Worm (Caenorhabditis elegans): ENCODE data around the gene pstk-1.

Gene pstk-1

DNA sequence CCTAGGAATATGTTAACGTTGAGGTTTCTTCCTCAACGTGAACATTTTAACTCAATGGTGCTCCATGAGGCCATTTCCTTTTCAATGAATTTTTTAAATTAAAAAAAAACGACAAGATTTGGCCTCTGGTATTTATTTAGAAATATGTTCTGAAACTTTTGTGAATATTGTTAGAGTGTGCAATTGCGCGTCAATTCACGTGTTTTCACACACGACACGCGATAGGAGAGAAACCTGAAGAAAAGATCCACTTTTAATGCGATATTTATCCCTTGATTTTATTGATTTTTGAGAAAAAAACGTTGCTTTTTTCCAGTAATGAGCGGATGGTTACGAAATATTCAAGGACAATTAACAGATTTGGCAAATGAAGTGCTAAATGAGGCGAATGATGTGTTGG lies 32.8 kb downstream of the pstk-1 start, which contains the start of gene sql-1 (continued):
- TF ChIP-seq madf-8 (GFP tag; conservative IDR thresholded peaks at IDR 0.05) (no peak), hlh-26 (GFP tag; conservative IDR thresholded peaks at IDR 0.05) (no peak), F39B2.1 (GFP tag; IDR thresholded peaks at IDR 0.05) (no peak), lin-35 (GFP tag; optimal IDR thresholded peaks at IDR 0.05) (no peak), egrh-3 (GFP tag; IDR thresholded peaks at IDR 0.05) (no peak), C06A6.2 (GFP tag; conservative IDR thresholded peaks at IDR 0.05) (no peak), ceh-100 (GFP tag; IDR thresholded peaks at IDR 0.05) (0 out of 2 replicates have a peak, but pooled peaks have one; percentile 31), mcd-1 (GFP tag; IDR thresholded peaks at IDR 0.05) (no peak), madf-10 (tag; optimal IDR thresholded peaks at IDR 0.05) (no peak), him-1 (tag; optimal IDR thresholded peaks at IDR 0.05) (no peak), ztf-18 (tag; optimal IDR thresholded peaks at IDR 0.05) (no peak), bed-1 (GFP tag; IDR thresholded peaks at IDR 0.05) (no peak), B0261.1 (tag; optimal IDR thresholded peaks at IDR 0.05) (no peak), tbx-9 (tag; optimal IDR thresholded peaks at IDR 0.05; ENCODE audit: borderline replicate concordance) (no peak), aptf-2 (GFP tag; conservative IDR thresholded peaks at IDR 0.05) (no peak), madf-6 (GFP tag; IDR thresholded peaks at IDR 0.05) (peak; percentile 65; the same call in 1 of the 2 replicates), somi-1 (GFP tag; optimal IDR thresholded peaks at IDR 0.05) (no peak), ztf-25 (GFP tag; IDR thresholded peaks at IDR 0.05) (no peak), ceh-91 (GFP tag; IDR thresholded peaks at IDR 0.05) (no peak), Y56A3A.18 (GFP tag; IDR thresholded peaks at IDR 0.05) (no peak), chd-7 (tag; optimal IDR thresholded peaks at IDR 0.05) (no peak), hmg-1.2 (GFP tag; IDR thresholded peaks at IDR 0.05) (peak; percentile 32; the same call in 1 of the 2 replicates), F49E8.2 (tag; optimal IDR thresholded peaks at IDR 0.05; ENCODE audit: insufficient read depth) (peak; percentile 86), Y67H2A.10 (GFP tag; conservative IDR thresholded peaks at IDR 0.05) (no peak), D2030.7 (GFP tag; IDR thresholded peaks at IDR 0.05) (no peak), F57A8.1 (GFP tag; optimal IDR thresholded peaks at IDR 0.05) (no peak), die-1 (tag; optimal IDR thresholded peaks at IDR 0.05) (no peak), snpc-1.1 (tag; optimal IDR thresholded peaks at IDR 0.05; ENCODE audit: insufficient read depth) (no peak), fkh-3 (tag; optimal IDR thresholded peaks at IDR 0.05) (peak; percentile 74), pbrm-1 (GFP tag; IDR thresholded peaks at IDR 0.05) (no peak), sea-2 (GFP tag; IDR thresholded peaks at IDR 0.05) (no peak), attf-5 (GFP tag; optimal IDR thresholded peaks at IDR 0.05) (no peak), nhr-80 (tag; optimal IDR thresholded peaks at IDR 0.05) (no peak), ztf-22 (GFP tag; optimal IDR thresholded peaks at IDR 0.05) (no peak), ceh-27 (GFP tag; optimal IDR thresholded peaks at IDR 0.05) (no peak), K11D2.4 (GFP tag; IDR thresholded peaks at IDR 0.05) (no peak), ztf-28 (GFP tag; IDR thresholded peaks at IDR 0.05) (no peak), tbp1 (GFP tag; optimal IDR thresholded peaks at IDR 0.05) (peak; percentile 35), bed-2 (GFP tag; IDR thresholded peaks at IDR 0.05) (no peak), lsl-1 (GFP tag; optimal IDR thresholded peaks at IDR 0.05) (peak; percentile 32), attf-3 (GFP tag; conservative IDR thresholded peaks at IDR 0.05) (no peak), hlh-12 (tag; optimal IDR thresholded peaks at IDR 0.05) (no peak), gei-17 (GFP tag; optimal IDR thresholded peaks at IDR 0.05) (no peak), madf-3 (GFP tag; IDR thresholded peaks at IDR 0.05) (no peak), repo-1 (tag; optimal IDR thresholded peaks at IDR 0.05) (peak; percentile 30), C17E4.6 (GFP tag; IDR thresholded peaks at IDR 0.05) (peak; percentile 80; the same call in 1 of the 2 replicates), hmg-20 (GFP tag; IDR thresholded peaks at IDR 0.05) (no peak)
